Worm (Caenorhabditis elegans) whole organism, young adult: ENCODE data around the gene gcy-1.

ENCODE experiments used
- Y67H2A.10 ChIP-seq: fragments of 200-800 bp; sonication (Bioruptor generic); conservative IDR thresholded peaks from 2 replicates; pipeline ENCODE4 v1.3.6; 2022; ENCODE audit warnings: missing genetic modification reagents, missing genetic modification characterization, missing compliant biosample characterization
- aptf-2 ChIP-seq: fragments of 200-800 bp; sonication (Bioruptor generic); conservative IDR thresholded peaks from 2 replicates; pipeline ENCODE4 v1.3.6; 2022; ENCODE audit warnings: missing genetic modification reagents, missing genetic modification characterization, missing compliant biosample characterization
- lin-54 ChIP-seq: fragments of 200-800 bp; sonication (Bioruptor generic); optimal IDR thresholded peaks from 2 replicates; lab custom pipeline; 2018; ENCODE audit warnings: mild to moderate bottlenecking, missing genetic modification characterization, missing compliant biosample characterization
- mcd-1 ChIP-seq: fragments of 200-800 bp; sonication (Bioruptor generic); IDR thresholded peaks from 2 replicates; pipeline ENCODE4 v1.3.6; 2022; ENCODE audit warnings: missing genetic modification reagents, missing genetic modification characterization, missing compliant biosample characterization
- mxl-1 ChIP-seq: sonication (generic microtip); optimal IDR thresholded peaks from 2 replicates; lab custom pipeline; 2016; ENCODE audit warnings: missing genetic modification characterization, missing compliant biosample characterization
- unc-62 ChIP-seq: fragments of 150-350 bp; optimal IDR thresholded peaks from 2 replicates; lab custom pipeline; 2014; ENCODE audit warnings: missing biosample characterization, missing genetic modification reagents, missing genetic modification characterization

DNA sequence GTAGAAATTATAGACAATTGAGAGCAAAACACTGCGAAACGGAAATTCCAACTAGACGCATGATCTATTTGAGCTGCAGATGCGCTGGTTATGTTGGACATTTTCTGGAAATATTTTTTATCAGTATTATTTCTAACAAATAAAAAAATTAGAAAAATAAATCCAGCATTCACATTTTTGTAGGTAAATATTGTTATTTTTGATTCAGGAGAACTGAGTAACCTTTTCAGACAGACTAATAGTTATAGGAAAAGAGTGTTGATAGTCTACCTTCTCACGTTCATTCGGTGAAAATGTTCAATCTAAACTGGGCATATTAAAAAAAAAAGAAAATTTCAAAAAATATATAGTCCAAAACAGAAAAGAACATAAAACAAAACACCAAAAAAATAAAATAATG lies 4.8 kb upstream of the gcy-1 start, which contains the start of gene sra-1:
- TF ChIP-seq lin-54 = no peak
- TF ChIP-seq mxl-1 = no peak
- no peak for TF ChIP-seq aptf-2
- no peak for TF ChIP-seq unc-62
- TF ChIP-seq mcd-1 (GFP tag; lab: Robert Waterston, UW) = no peak
- TF ChIP-seq Y67H2A.10 = no peak
